Fruit fly (Drosophila melanogaster) whole organism, pupa: ENCODE measurements around the gene CG31249.

Experiments
- CG10348 ChIP-seq: fragments of 200-800 bp; sonication (Bioruptor generic); IDR thresholded peaks from 2 replicates; pipeline ENCODE4 v1.3.6; 2022; ENCODE audit warnings: missing biosample characterization, missing genetic modification characterization
- CG12605 ChIP-seq: fragments of 200-800 bp; sonication (Bioruptor generic); IDR thresholded peaks from 2 replicates; pipeline ENCODE4 v1.3.6; 2022; ENCODE audit warnings: missing biosample characterization, missing genetic modification characterization
- CG13204 ChIP-seq: fragments of 200-800 bp; sonication (Bioruptor generic); optimal IDR thresholded peaks from 2 replicates; lab custom pipeline; 2018; ENCODE audit warnings: missing biosample characterization, mild to moderate bottlenecking, missing genetic modification characterization, moderate library complexity
- CG14655 ChIP-seq: fragments of 200-800 bp; sonication (Bioruptor generic); optimal IDR thresholded peaks from 3 replicates; lab custom pipeline; 2017; ENCODE audit warnings: mild to moderate bottlenecking, missing biosample characterization, missing genetic modification reagents, missing genetic modification characterization
- CG15710 ChIP-seq: fragments of 200-800 bp; sonication (Bioruptor generic); optimal IDR thresholded peaks from 2 replicates; lab custom pipeline; 2018; ENCODE audit warnings: missing biosample characterization, mild to moderate bottlenecking, missing genetic modification characterization, moderate library complexity
- CG17806 ChIP-seq: fragments of 200-800 bp; sonication (Bioruptor generic); optimal IDR thresholded peaks from 2 replicates; lab custom pipeline; 2018; ENCODE audit warnings: missing biosample characterization, mild to moderate bottlenecking, missing genetic modification characterization, moderate library complexity
- CG32121 ChIP-seq: fragments of 200-800 bp; sonication (Bioruptor generic); IDR thresholded peaks from 2 replicates; pipeline ENCODE4 v1.3.6; 2022; ENCODE audit warnings: missing biosample characterization, missing genetic modification characterization
- CG34367 ChIP-seq: fragments of 200-800 bp; sonication (Bioruptor generic); optimal IDR thresholded peaks from 2 replicates; lab custom pipeline; 2018; ENCODE audit warnings: missing biosample characterization, mild to moderate bottlenecking, missing genetic modification characterization
- CG4496 ChIP-seq: fragments of 200-800 bp; sonication (Bioruptor generic); IDR thresholded peaks from 3 replicates; pipeline ENCODE4 v1.3.6; 2022; ENCODE audit warnings: missing biosample characterization, missing genetic modification characterization
- CG8159 ChIP-seq: fragments of 200-800 bp; sonication (Bioruptor generic); optimal IDR thresholded peaks from 3 replicates; lab custom pipeline; 2018; ENCODE audit warnings: missing biosample characterization, mild to moderate bottlenecking, missing genetic modification characterization, moderate library complexity
- CG8301 ChIP-seq: fragments of 200-800 bp; sonication (Bioruptor generic); optimal IDR thresholded peaks from 2 replicates; lab custom pipeline; 2018; ENCODE audit warnings: missing biosample characterization, mild to moderate bottlenecking, missing genetic modification characterization
- CG9948 ChIP-seq: fragments of 200-800 bp; sonication (Bioruptor generic); optimal IDR thresholded peaks from 2 replicates; lab custom pipeline; 2018; ENCODE audit warnings: missing biosample characterization, mild to moderate bottlenecking, missing genetic modification characterization, moderate library complexity
- D1 ChIP-seq: fragments of 200-800 bp; sonication (Bioruptor generic); optimal IDR thresholded peaks from 2 replicates; lab custom pipeline; 2018; ENCODE audit warnings: missing biosample characterization, mild to moderate bottlenecking, missing genetic modification characterization, moderate library complexity
- EcR ChIP-seq: fragments of 200-800 bp; sonication (Bioruptor generic); optimal IDR thresholded peaks from 3 replicates; lab custom pipeline; 2019; ENCODE audit warnings: missing biosample characterization, missing genetic modification characterization, mild to moderate bottlenecking, moderate library complexity, missing genetic modification reagents
- Ets98B ChIP-seq: fragments of 200-800 bp; sonication (Bioruptor generic); IDR thresholded peaks from 2 replicates; pipeline ENCODE4 v1.3.6; 2022; ENCODE audit warnings: missing biosample characterization, missing genetic modification characterization
- Pif1A ChIP-seq: fragments of 200-800 bp; sonication (Bioruptor generic); optimal IDR thresholded peaks from 3 replicates; lab custom pipeline; 2016; ENCODE audit warnings: missing biosample characterization, missing genetic modification characterization
- Pif1B ChIP-seq: fragments of 200-800 bp; sonication (Bioruptor generic); optimal IDR thresholded peaks from 3 replicates; lab custom pipeline; 2016; ENCODE audit warnings: missing biosample characterization, missing genetic modification characterization
- Snoo ChIP-seq: fragments of 200-800 bp; sonication (Bioruptor generic); optimal IDR thresholded peaks from 3 replicates; lab custom pipeline; 2017; ENCODE audit warnings: missing biosample characterization, mild to moderate bottlenecking, missing genetic modification characterization, inconsistent platforms
- fd96Ca ChIP-seq: fragments of 200-800 bp; sonication (Bioruptor generic); IDR thresholded peaks from 3 replicates; pipeline ENCODE4 v1.3.6; 2022; ENCODE audit warnings: missing biosample characterization, missing genetic modification characterization

CG31249 gene

dm6 chr3R:17666061-17666796, 20.6 kb downstream of the CG31249 start:
- TF ChIP-seq CG4496 (GFP tag; lab: Robert Waterston, UW) (no peak), CG15710 (tag; lab: Kevin White, UChicago) (no peak), Snoo (tag; lab: Kevin White, UChicago) (no peak)

- no peak for TF ChIP-seq CG32121 (GFP tag; lab: Robert Waterston, UW)
- no peak for TF ChIP-seq CG8301 (tag; lab: Kevin White, UChicago)
- no peak for TF ChIP-seq CG8159
- no peak for TF ChIP-seq CG12605 (GFP tag; lab: Robert Waterston, UW)
- no peak for TF ChIP-seq CG14655 (GFP tag; lab: Kevin White, UChicago)
- TF ChIP-seq Ets98B (GFP tag; lab: Robert Waterston, UW), result no peak
Observed at dm6 chr3R:17656923-17657322, 29.9 kb downstream of the CG31249 start.

- TF ChIP-seq Pif1B (GFP tag; lab: Kevin White, UChicago) (no peak), Pif1A (GFP tag; lab: Kevin White, UChicago) (no peak), Ets98B (GFP tag; lab: Robert Waterston, UW) (no peak), CG13204 (GFP tag; lab: Kevin White, UChicago) (no peak), CG32121 (GFP tag; lab: Robert Waterston, UW) (no peak), CG9948 (tag; lab: Kevin White, UChicago) (no peak), CG4496 (GFP tag; lab: Robert Waterston, UW) (peak; percentile 32; the same call in 1 of the 3 replicates), CG34367 (peak; percentile 23), Snoo (tag; lab: Kevin White, UChicago) (peak; percentile 45), EcR (GFP tag; lab: Kevin White, UChicago) (no peak)
- TF ChIP-seq, all 21 proteins: peak for 3
Observed at dm6 chr3R:17655040-17655439, 31.8 kb downstream of the CG31249 start.

- TF ChIP-seq EcR (GFP tag; lab: Kevin White, UChicago), result no peak
- TF ChIP-seq CG12605 (GFP tag; lab: Robert Waterston, UW), result no peak
- no peak for TF ChIP-seq Pif1A (GFP tag; lab: Kevin White, UChicago)
- no peak for TF ChIP-seq CG15710 (tag; lab: Kevin White, UChicago)
- no peak for TF ChIP-seq Snoo (tag; lab: Kevin White, UChicago)
- no peak for TF ChIP-seq CG8159
- no peak for TF ChIP-seq CG10348 (GFP tag; lab: Robert Waterston, UW)
- TF ChIP-seq CG13204 (GFP tag; lab: Kevin White, UChicago), result no peak
- no peak for TF ChIP-seq CG4496 (GFP tag; lab: Robert Waterston, UW)
- TF ChIP-seq Ets98B (GFP tag; lab: Robert Waterston, UW), result no peak
Observed at dm6 chr3R:17653879-17654278, 33.0 kb downstream of the CG31249 start.

dm6 chr3R:17647444-17647843, 39.4 kb downstream of the CG31249 start, which contains the start of gene CG14322:
CG14322 (plus strand) TSS chr3R:17647679.
- no peak for TF ChIP-seq Snoo (tag; lab: Kevin White, UChicago)
- TF ChIP-seq CG10348 (GFP tag; lab: Robert Waterston, UW), result no peak
- TF ChIP-seq D1 (tag; lab: Kevin White, UChicago), result no peak
- no peak for TF ChIP-seq CG12605 (GFP tag; lab: Robert Waterston, UW)
- no peak for TF ChIP-seq CG13204 (GFP tag; lab: Kevin White, UChicago)
- TF ChIP-seq CG34367, result no peak
- TF ChIP-seq CG9948 (tag; lab: Kevin White, UChicago), result no peak
- no peak for TF ChIP-seq EcR (GFP tag; lab: Kevin White, UChicago)
- TF ChIP-seq CG17806 (tag; lab: Kevin White, UChicago), result no peak
- TF ChIP-seq Pif1A (GFP tag; lab: Kevin White, UChicago), result no peak
- no peak for TF ChIP-seq CG15710 (tag; lab: Kevin White, UChicago)
- TF ChIP-seq CG4496 (GFP tag; lab: Robert Waterston, UW), result no peak
- no peak for TF ChIP-seq CG14655 (GFP tag; lab: Kevin White, UChicago)
- TF ChIP-seq, all 21 proteins: peak for 0

- TF ChIP-seq CG8301 (tag; lab: Kevin White, UChicago), result no peak
- no peak for TF ChIP-seq Ets98B (GFP tag; lab: Robert Waterston, UW)
- no peak for TF ChIP-seq CG34367
- no peak for TF ChIP-seq CG4496 (GFP tag; lab: Robert Waterston, UW)
- no peak for TF ChIP-seq D1 (tag; lab: Kevin White, UChicago)
- TF ChIP-seq CG8159, result no peak
- no peak for TF ChIP-seq EcR (GFP tag; lab: Kevin White, UChicago)
- TF ChIP-seq fd96Ca (GFP tag; lab: Robert Waterston, UW), result no peak
Observed at dm6 chr3R:17646102-17647050, 40.5 kb downstream of the CG31249 start.
